Worm (Caenorhabditis elegans): ENCODE measurements around the gene R02D5.4.

DNA sequence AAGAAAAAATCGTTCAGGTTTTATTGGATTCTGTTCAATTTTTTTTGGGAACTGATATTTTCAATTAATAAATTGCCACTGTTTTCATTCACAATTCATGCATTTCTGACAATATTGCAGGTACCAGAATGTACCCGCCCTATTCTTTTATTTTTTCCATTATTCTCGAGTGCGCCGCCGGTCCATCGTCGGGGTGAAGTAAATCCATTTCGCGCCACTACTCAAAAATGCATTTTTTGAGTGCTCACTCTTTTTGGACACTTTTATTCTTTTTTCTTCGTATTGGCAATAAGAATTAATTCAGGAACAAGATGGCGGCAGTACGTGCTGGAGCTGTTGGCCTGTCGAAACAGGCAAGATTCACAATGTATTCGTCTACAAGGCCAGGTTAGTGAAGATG is 46.3 kb upstream of the R02D5.4 start, which contains the start of gene kcnl-4:
- TF ChIP-seq ceh-82 (tag; optimal IDR thresholded peaks at IDR 0.05) = no peak
- TF ChIP-seq nhr-237 (tag; optimal IDR thresholded peaks at IDR 0.05) = no peak
- TF ChIP-seq daf-19 (GFP tag; conservative IDR thresholded peaks at IDR 0.05) = no peak
- TF ChIP-seq zfp-3 (GFP tag; conservative IDR thresholded peaks at IDR 0.05) = no peak

All from whole organism, L4 larva.